Worm (Caenorhabditis elegans): Measurements from ENCODE around the gene C16A11.7.

C16A11.7 gene

DNA sequence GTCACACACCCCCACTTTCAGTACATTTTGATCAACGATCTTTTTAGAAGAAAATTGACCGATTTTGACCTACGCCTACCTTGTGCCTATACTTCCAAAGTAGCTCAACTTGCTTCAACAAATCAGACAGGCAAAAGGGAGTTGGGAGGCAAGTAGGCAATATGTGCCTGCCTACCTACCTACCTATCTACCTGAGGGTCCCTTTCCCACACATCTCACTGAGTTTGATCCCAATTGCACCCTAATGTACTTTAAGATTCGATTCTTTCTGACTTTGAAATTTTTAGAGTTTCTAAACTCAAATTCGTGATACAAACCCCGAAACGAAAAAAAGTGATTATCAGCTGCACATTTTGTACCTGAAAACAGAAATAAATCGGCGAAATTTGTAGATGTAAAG lies 11.0 kb upstream of the C16A11.7 start:
- no peak for TF ChIP-seq snpc-4 (tag; optimal IDR thresholded peaks at IDR 0.05)

DNA sequence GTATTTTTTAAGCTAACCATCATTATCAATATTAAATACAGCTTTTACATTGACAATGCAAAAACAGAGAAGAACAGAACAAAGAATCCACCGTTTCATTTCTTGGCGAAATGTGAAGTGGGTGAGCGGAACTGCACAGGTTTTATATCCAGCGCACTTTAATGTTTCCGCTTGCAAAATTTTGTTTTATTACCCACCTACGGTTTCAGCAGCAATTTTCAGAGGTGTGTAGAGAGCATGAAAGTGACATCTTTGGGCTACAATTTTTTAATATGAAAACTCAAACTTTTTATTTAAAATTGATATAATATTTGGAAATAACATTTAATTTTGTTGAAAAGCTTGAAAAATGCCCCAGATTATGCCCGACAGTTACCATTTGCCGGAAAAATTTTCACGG lies 1.9 kb upstream of the C16A11.7 start, which contains the start of gene clec-135:
clec-135 (minus strand) TSS at position 101 of the 400 bp plus-strand sequence.
- TF ChIP-seq M03D4.4 (tag; optimal IDR thresholded peaks at IDR 0.05) = no peak
- TF ChIP-seq lin-13 (tag; optimal IDR thresholded peaks at IDR 0.05) = no peak
- no peak for TF ChIP-seq ham-2 (GFP tag; optimal IDR thresholded peaks at IDR 0.05)
- no peak for TF ChIP-seq nhr-76 (tag; optimal IDR thresholded peaks at IDR 0.05)
- no peak for TF ChIP-seq ceh-83 (GFP tag; optimal IDR thresholded peaks at IDR 0.05)
- no peak for TF ChIP-seq lsy-2 (tag; optimal IDR thresholded peaks at IDR 0.05)
- TF ChIP-seq ceh-43 (GFP tag; optimal IDR thresholded peaks at IDR 0.05) = no peak

DNA sequence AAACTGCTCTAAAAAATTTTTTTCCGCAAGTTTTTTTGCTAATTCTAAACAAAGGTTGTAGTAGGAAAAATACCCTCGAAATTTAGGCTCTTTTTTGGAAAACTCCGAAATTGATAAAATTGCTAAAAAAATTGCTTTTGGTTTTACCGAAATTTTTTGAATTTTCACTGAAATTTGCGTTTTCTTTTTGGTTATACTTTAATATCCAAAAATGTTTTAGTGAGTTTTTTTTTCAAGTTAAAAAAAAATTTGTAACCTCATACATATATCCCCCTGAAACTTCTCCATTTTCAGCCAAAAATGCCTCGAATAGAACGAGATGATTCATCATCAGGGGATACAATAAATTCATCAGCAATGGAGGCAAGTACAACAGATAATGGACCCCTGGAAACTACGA lies 9.9 kb downstream of the C16A11.7 start, which contains the start of gene gpa-11:
gpa-11 (plus strand) TSS at position 301 of the 400 bp plus-strand sequence.
- TF ChIP-seq pha-4 (tag; optimal IDR thresholded peaks at IDR 0.05) = no peak
- no peak for TF ChIP-seq mep-1 (tag; optimal IDR thresholded peaks at IDR 0.05)
- TF ChIP-seq elt-3 (tag; optimal IDR thresholded peaks at IDR 0.05) = no peak
- TF ChIP-seq ces-1 (GFP tag; optimal IDR thresholded peaks at IDR 0.05) = no peak
- no peak for TF ChIP-seq lsy-2 (tag; optimal IDR thresholded peaks at IDR 0.05)
- TF ChIP-seq hlh-1 (tag; optimal IDR thresholded peaks at IDR 0.05) = no peak
- TF ChIP-seq unc-120 (tag; optimal IDR thresholded peaks at IDR 0.05; ENCODE audit: poor library complexity, severe bottlenecking) = no peak

DNA sequence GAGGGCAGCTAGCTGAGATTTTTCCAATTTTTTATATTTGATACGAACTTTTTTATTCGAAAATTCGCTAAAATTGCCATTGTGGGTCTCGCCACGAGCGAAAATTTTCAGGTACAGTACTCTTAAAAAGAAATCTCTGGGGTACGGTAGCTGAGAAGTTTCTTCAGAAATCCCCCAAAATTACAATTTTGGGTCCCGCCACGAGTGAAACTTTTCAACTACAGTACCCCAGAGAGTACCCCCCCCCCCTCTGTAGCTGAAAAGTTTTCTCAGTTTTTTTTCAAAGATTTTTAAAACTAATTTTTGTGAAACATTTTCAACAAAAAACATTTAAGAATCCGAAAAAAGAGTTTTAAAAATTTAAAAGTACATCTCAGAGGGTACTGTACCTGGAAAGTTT lies 11.8 kb downstream of the C16A11.7 start:
- TF ChIP-seq pha-4 (tag; optimal IDR thresholded peaks at IDR 0.05) = no peak
- TF ChIP-seq drap-1 (GFP tag; optimal IDR thresholded peaks at IDR 0.05) = no peak
- TF ChIP-seq nhr-12 (tag; optimal IDR thresholded peaks at IDR 0.05) = no peak
- TF ChIP-seq hlh-1 (tag; optimal IDR thresholded peaks at IDR 0.05) = no peak

DNA sequence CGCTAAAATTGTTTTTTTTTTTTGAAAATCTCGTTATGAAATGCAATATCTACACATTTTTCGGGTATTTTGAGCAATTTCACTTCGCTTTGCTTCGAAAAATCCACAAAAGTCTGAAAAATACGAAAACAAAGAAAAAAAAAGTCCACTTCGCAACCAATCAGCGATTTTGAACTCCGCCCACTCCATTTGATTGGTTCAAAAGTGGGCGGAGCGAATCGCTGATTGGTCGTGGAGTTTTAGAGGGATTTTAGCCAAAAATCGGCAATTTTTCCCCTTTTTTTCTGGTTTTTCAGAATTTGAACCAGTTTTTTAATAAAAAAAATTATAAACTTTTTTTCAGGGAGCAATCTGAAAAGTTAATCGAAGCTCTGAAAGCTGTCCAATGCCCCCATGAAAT lies 17.8 kb downstream of the C16A11.7 start:
- TF ChIP-seq mls-2 (tag; optimal IDR thresholded peaks at IDR 0.05) = no peak

DNA sequence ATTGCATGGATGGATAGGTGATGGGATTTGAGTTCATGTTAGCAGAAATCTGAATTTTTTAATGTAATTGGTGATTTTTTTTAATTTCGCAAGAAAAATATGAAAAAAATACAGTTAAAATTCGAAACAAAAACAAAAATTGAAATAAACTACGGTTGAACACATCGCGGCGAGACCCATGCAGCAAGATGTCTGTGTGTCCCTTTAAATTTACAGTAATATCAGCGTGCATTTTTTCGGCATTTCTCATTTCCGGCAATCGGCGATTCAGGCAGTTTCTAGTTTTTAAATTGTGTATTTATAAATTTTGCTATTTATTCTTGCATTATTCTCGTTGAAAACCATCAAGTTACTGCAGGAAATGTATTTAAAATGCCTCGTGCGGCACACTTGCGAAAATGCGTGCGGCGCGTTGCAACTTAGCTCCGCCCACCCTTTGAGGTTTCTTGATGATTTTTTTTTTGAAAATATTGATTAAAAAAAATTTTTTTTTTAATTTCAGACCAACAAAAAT lies 19.0 kb downstream of the C16A11.7 start, which contains the start of the genes fbxc-44 and C16A11.2:
fbxc-44 (minus strand) TSS at position 51 of the 514 bp plus-strand sequence.
C16A11.2 (plus strand) TSS at position 503 of the 514 bp plus-strand sequence.
- peak; percentile 29 for TF ChIP-seq unc-120 (tag; optimal IDR thresholded peaks at IDR 0.05; ENCODE audit: poor library complexity, severe bottlenecking)
- no peak for TF ChIP-seq flh-1 (GFP tag; optimal IDR thresholded peaks at IDR 0.05)
- TF ChIP-seq ham-2 (GFP tag; optimal IDR thresholded peaks at IDR 0.05) = peak; percentile 40
- TF ChIP-seq bed-3 (GFP tag; optimal IDR thresholded peaks at IDR 0.05) = peak; percentile 60
- TF ChIP-seq ceh-39 (tag; optimal IDR thresholded peaks at IDR 0.05) = no peak
- peak; percentile 85 for TF ChIP-seq M03D4.4 (tag; optimal IDR thresholded peaks at IDR 0.05)
- TF ChIP-seq nhr-28 (tag; optimal IDR thresholded peaks at IDR 0.05) = no peak
- TF ChIP-seq ceh-43 (GFP tag; optimal IDR thresholded peaks at IDR 0.05) = peak; percentile 76
- TF ChIP-seq sem-2 (GFP tag; optimal IDR thresholded peaks at IDR 0.05) = peak; percentile 15
- TF ChIP-seq lin-32 (GFP tag; optimal IDR thresholded peaks at IDR 0.05) = peak; percentile 0
- peak; percentile 54 for TF ChIP-seq ztf-11 (tag; optimal IDR thresholded peaks at IDR 0.05)
- no peak for TF ChIP-seq nhr-12 (tag; optimal IDR thresholded peaks at IDR 0.05)
- TF ChIP-seq tbx-8 (GFP tag; optimal IDR thresholded peaks at IDR 0.05) = no peak
- TF ChIP-seq mls-2 (tag; optimal IDR thresholded peaks at IDR 0.05) = peak; percentile 69
- TF ChIP-seq mep-1 (tag; optimal IDR thresholded peaks at IDR 0.05) = peak; percentile 69
- no peak for TF ChIP-seq pha-4 (tag; optimal IDR thresholded peaks at IDR 0.05)
- TF ChIP-seq mab-5 (tag; optimal IDR thresholded peaks at IDR 0.05) = peak; percentile 55
- no peak for TF ChIP-seq zip-8 (tag; optimal IDR thresholded peaks at IDR 0.05)
- TF ChIP-seq nhr-76 (tag; optimal IDR thresholded peaks at IDR 0.05) = no peak
- TF ChIP-seq blmp-1 (tag; optimal IDR thresholded peaks at IDR 0.05) = peak; percentile 21
- peak; percentile 12 for TF ChIP-seq elt-1 (tag; optimal IDR thresholded peaks at IDR 0.05; ENCODE audit: borderline replicate concordance, insufficient read depth)
- no peak for TF ChIP-seq elt-3 (tag; optimal IDR thresholded peaks at IDR 0.05)
- peak; percentile 40 for TF ChIP-seq hlh-1 (tag; optimal IDR thresholded peaks at IDR 0.05)
- no peak for TF ChIP-seq unc-62 (GFP tag; optimal IDR thresholded peaks at IDR 0.05)
- peak; percentile 58 for TF ChIP-seq lsy-2 (tag; optimal IDR thresholded peaks at IDR 0.05)
- TF ChIP-seq nhr-237 (tag; optimal IDR thresholded peaks at IDR 0.05) = no peak
- TF ChIP-seq ces-1 (GFP tag; optimal IDR thresholded peaks at IDR 0.05) = no peak
- TF ChIP-seq sptf-1 (tag; optimal IDR thresholded peaks at IDR 0.05) = peak; percentile 89
- TF ChIP-seq snpc-4 (tag; optimal IDR thresholded peaks at IDR 0.05) = no peak
- peak; percentile 54 for TF ChIP-seq cnd-1 (tag; optimal IDR thresholded peaks at IDR 0.05)
- no peak for TF ChIP-seq nhr-2 (tag; optimal IDR thresholded peaks at IDR 0.05)
- peak; percentile 76 for TF ChIP-seq ceh-83 (GFP tag; optimal IDR thresholded peaks at IDR 0.05)
- TF ChIP-seq drap-1 (GFP tag; optimal IDR thresholded peaks at IDR 0.05) = peak; percentile 49
- TF ChIP-seq unc-39 (tag; optimal IDR thresholded peaks at IDR 0.05) = no peak
- TF ChIP-seq lin-13 (tag; optimal IDR thresholded peaks at IDR 0.05) = peak; percentile 27
